Fruit fly (Drosophila melanogaster): Measurements from ENCODE around the gene bi.

dm6 chrX:4508072-4508644 lies 95.5 kb downstream of the bi start:
- TF ChIP-seq fru (GFP tag; optimal IDR thresholded peaks at IDR 0.05) = no peak
- no peak for TF ChIP-seq h (GFP tag; optimal IDR thresholded peaks at IDR 0.05)
- no peak for TF ChIP-seq lola (GFP tag; optimal IDR thresholded peaks at IDR 0.05)
- no peak for TF ChIP-seq dmrt93B (GFP tag; optimal IDR thresholded peaks at IDR 0.05)
- TF ChIP-seq Abd-B (GFP tag; optimal IDR thresholded peaks at IDR 0.05) = no peak
- TF ChIP-seq N (GFP tag; optimal IDR thresholded peaks at IDR 0.05) = no peak
- TF ChIP-seq woc (GFP tag; optimal IDR thresholded peaks at IDR 0.05) = no peak
- TF ChIP-seq CG9705 (GFP tag; optimal IDR thresholded peaks at IDR 0.05) = no peak
- no peak for TF ChIP-seq pan (optimal IDR thresholded peaks at IDR 0.05)
- no peak for TF ChIP-seq Rel (GFP tag; optimal IDR thresholded peaks at IDR 0.05)
- no peak for TF ChIP-seq Rel (tag; optimal IDR thresholded peaks at IDR 0.05)
- TF ChIP-seq Hnf4 (GFP tag; optimal IDR thresholded peaks at IDR 0.05) = no peak
- TF ChIP-seq OdsH (GFP tag; optimal IDR thresholded peaks at IDR 0.05) = no peak

Data from whole organism, wandering third instar larva.